Fruit fly (Drosophila melanogaster) S2 (cell line): ENCODE results near the gene mRpL15.

Experiments used
- CG8478 ChIP-seq: fragments of >200 bp; optimal IDR thresholded peaks from 2 replicates; lab custom pipeline; 2018
- CTCF ChIP-seq, 2 experiments: fragments of >200 bp; optimal IDR thresholded peaks; 2 replicates each; lab custom pipeline; 2018

DNA sequence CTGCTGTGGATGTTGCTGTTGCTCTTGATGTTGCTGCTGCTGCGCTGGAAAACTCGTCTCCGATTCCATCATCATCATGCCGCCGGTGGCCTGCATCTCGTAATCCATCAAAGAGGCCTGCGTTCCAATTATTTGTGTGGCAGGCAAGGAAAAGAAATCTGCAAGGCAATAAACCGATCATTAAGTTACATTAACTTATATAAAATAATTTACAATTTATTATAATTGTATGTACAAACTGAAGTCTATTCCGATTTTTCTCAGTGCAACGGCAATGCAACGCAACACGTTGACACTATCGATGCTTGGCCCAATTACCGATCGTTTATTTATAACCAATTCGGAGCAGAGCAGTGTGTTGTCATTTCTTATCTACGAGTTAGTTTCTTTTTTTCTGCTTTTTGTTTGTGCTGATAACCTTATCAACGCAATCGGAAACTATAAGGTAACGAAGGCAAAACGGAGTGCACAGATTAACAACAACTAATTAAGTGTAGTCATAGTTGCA is 35.0 kb upstream of the mRpL15 start:
- TF ChIP-seq CTCF (optimal IDR thresholded peaks at IDR 0.05; lab: Kevin White, UChicago) (no peak), CG8478 (lab: Kevin White, UChicago) (no peak)
